Fruit fly (Drosophila melanogaster): ENCODE results near the gene HGTX.
A peak's percentile ranks its signal among the peaks of the same experiment; 100 is the strongest.

Gene HGTX

dm6 chr3L:14574649-14575048 is 24.7 kb downstream of the HGTX start (continued):
- TF ChIP-seq CG8281 (tag; optimal IDR thresholded peaks at IDR 0.05) (no peak), CG18619 (GFP tag; optimal IDR thresholded peaks at IDR 0.05) (no peak), ranshi (GFP tag; IDR thresholded peaks at IDR 0.05) (no peak), CG4707 (GFP tag; optimal IDR thresholded peaks at IDR 0.05) (no peak), twi (tag; optimal IDR thresholded peaks at IDR 0.05) (no peak), CG16779 (GFP tag; IDR thresholded peaks at IDR 0.05) (no peak), gsb-n (tag; optimal IDR thresholded peaks at IDR 0.05) (peak; percentile 18), BEAF-32 (GFP tag; optimal IDR thresholded peaks at IDR 0.05) (no peak), zf30C (GFP tag; optimal IDR thresholded peaks at IDR 0.05) (no peak), Sry-β (GFP tag; optimal IDR thresholded peaks at IDR 0.05) (no peak), CG17385 (GFP tag; optimal IDR thresholded peaks at IDR 0.05) (no peak), CG7271 (tag; optimal IDR thresholded peaks at IDR 0.05) (no peak), sr (GFP tag; IDR thresholded peaks at IDR 0.05) (no peak), scrt (GFP tag; optimal IDR thresholded peaks at IDR 0.05) (no peak), Gug (GFP tag; IDR thresholded peaks at IDR 0.05) (no peak), Six4 (GFP tag; optimal IDR thresholded peaks at IDR 0.05) (no peak), cas (GFP tag; IDR thresholded peaks at IDR 0.05) (no peak), chm (GFP tag; IDR thresholded peaks at IDR 0.05) (no peak), otp (GFP tag; IDR thresholded peaks at IDR 0.05) (no peak), CG10654 (GFP tag; optimal IDR thresholded peaks at IDR 0.05) (no peak), CG31441 (GFP tag; IDR thresholded peaks at IDR 0.05) (peak; percentile 42; the same call in 1 of the 2 replicates), peb (GFP tag; IDR thresholded peaks at IDR 0.05) (no peak), fd3F (GFP tag; optimal IDR thresholded peaks at IDR 0.05) (no peak), CG3847 (GFP tag; IDR thresholded peaks at IDR 0.05) (no peak), exex (tag; optimal IDR thresholded peaks at IDR 0.05) (no peak), Dip2 (GFP tag; IDR thresholded peaks at IDR 0.05) (no peak), Sox100B (GFP tag; optimal IDR thresholded peaks at IDR 0.05) (peak; percentile 14), CG12236 (GFP tag; optimal IDR thresholded peaks at IDR 0.05) (no peak), Scr (GFP tag; IDR thresholded peaks at IDR 0.05; ENCODE audit: partially characterized antibody) (no peak), CG31388 (GFP tag; optimal IDR thresholded peaks at IDR 0.05) (no peak), ken (GFP tag; IDR thresholded peaks at IDR 0.05) (no peak), tap (tag; optimal IDR thresholded peaks at IDR 0.05) (peak; percentile 42), CG18599 (GFP tag; optimal IDR thresholded peaks at IDR 0.05) (peak; percentile 16), CG3995 (GFP tag; optimal IDR thresholded peaks at IDR 0.05) (no peak), Aef1 (GFP tag; IDR thresholded peaks at IDR 0.05) (no peak), Ssrp (tag; optimal IDR thresholded peaks at IDR 0.05) (no peak), Bteb2 (GFP tag; optimal IDR thresholded peaks at IDR 0.05) (no peak), Lpt (GFP tag; optimal IDR thresholded peaks at IDR 0.05) (no peak), NC2α (GFP tag; optimal IDR thresholded peaks at IDR 0.05) (no peak), CG6175 (GFP tag; IDR thresholded peaks at IDR 0.05) (no peak), Mad (GFP tag; optimal IDR thresholded peaks at IDR 0.05) (no peak), pan (optimal IDR thresholded peaks at IDR 0.05) (no peak), pan (GFP tag; optimal IDR thresholded peaks at IDR 0.05 in 1 of 2, IDR thresholded peaks at IDR 0.05 in 1 of 2) (peak in 1 of 2 experiments; percentile 20), CG8924 (tag; optimal IDR thresholded peaks at IDR 0.05) (peak; percentile 16), CG2120 (GFP tag; optimal IDR thresholded peaks at IDR 0.05) (no peak), CG3163 (GFP tag; optimal IDR thresholded peaks at IDR 0.05) (no peak), MESR4 (GFP tag; optimal IDR thresholded peaks at IDR 0.05) (no peak), knrl (GFP tag; IDR thresholded peaks at IDR 0.05; ENCODE audit: partially characterized antibody) (no peak), gem (tag; optimal IDR thresholded peaks at IDR 0.05) (peak; percentile 41), Deaf1 (tag; optimal IDR thresholded peaks at IDR 0.05) (no peak), CG11723 (GFP tag; optimal IDR thresholded peaks at IDR 0.05) (no peak), Lim3 (GFP tag; IDR thresholded peaks at IDR 0.05) (no peak), Rfx (GFP tag; IDR thresholded peaks at IDR 0.05) (no peak)
